Fruit fly (Drosophila melanogaster) Kc167 (cell line): Measurements from ENCODE around the gene CG32755.

Source experiments
- Myc ChIP-seq: fragments of >200 bp; optimal IDR thresholded peaks from 2 replicates; lab custom pipeline; 2017; ENCODE audit warnings: missing external identifiers
- insv ChIP-seq: fragments of >200 bp; optimal IDR thresholded peaks from 3 replicates; lab custom pipeline; 2018; ENCODE audit warnings: missing external identifiers
- psq ChIP-seq: fragments of >200 bp; optimal IDR thresholded peaks from 2 replicates; lab custom pipeline; 2017; ENCODE audit warnings: missing external identifiers
- ttk ChIP-seq: sonication (Bioruptor generic); optimal IDR thresholded peaks from 2 replicates; lab custom pipeline; 2017; ENCODE audit warnings: missing external identifiers

DNA sequence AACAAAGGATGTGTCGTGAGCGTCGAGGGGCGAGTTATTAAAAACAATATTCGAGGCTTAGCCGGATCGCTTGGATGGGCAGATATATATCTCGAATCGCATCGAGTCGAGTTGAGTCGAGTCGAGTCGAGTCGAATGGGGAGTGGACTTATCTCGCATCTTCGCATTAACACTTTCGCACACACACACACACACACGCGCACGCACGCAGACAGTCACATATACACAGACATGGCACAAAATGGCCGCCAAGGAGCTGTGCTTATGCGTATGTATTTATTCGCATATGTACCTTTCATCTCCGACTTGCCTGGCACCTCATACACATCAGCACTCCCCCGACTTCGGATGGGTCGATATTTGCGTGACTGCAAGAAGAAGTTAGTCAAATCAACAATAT, 47.9 kb downstream of the CG32755 start:
- TF ChIP-seq insv (no peak), ttk (lab: Kevin White, UChicago) (no peak), psq (no peak), Myc (lab: Kevin White, UChicago) (no peak)
